Fruit fly (Drosophila melanogaster) whole organism, prepupa: ENCODE data around the gene GATAe.

Experiments
- CG1621 ChIP-seq: fragments of 200-800 bp; sonication (Bioruptor generic); optimal IDR thresholded peaks from 3 replicates; lab custom pipeline; 2018; ENCODE audit warnings: missing biosample characterization, mild to moderate bottlenecking, missing genetic modification characterization
- Eip93F ChIP-seq: fragments of 200-800 bp; sonication (Bioruptor generic); optimal IDR thresholded peaks from 2 replicates; lab custom pipeline; 2016; ENCODE audit warnings: missing biosample characterization, mild to moderate bottlenecking, missing genetic modification characterization
- acj6 ChIP-seq: fragments of 200-800 bp; sonication (Bioruptor generic); optimal IDR thresholded peaks from 3 replicates; lab custom pipeline; 2016; ENCODE audit warnings: missing biosample characterization, missing genetic modification characterization
- cyc ChIP-seq: fragments of 200-800 bp; sonication (Bioruptor generic); optimal IDR thresholded peaks from 3 replicates; lab custom pipeline; 2016; ENCODE audit warnings: missing biosample characterization, missing genetic modification characterization

DNA sequence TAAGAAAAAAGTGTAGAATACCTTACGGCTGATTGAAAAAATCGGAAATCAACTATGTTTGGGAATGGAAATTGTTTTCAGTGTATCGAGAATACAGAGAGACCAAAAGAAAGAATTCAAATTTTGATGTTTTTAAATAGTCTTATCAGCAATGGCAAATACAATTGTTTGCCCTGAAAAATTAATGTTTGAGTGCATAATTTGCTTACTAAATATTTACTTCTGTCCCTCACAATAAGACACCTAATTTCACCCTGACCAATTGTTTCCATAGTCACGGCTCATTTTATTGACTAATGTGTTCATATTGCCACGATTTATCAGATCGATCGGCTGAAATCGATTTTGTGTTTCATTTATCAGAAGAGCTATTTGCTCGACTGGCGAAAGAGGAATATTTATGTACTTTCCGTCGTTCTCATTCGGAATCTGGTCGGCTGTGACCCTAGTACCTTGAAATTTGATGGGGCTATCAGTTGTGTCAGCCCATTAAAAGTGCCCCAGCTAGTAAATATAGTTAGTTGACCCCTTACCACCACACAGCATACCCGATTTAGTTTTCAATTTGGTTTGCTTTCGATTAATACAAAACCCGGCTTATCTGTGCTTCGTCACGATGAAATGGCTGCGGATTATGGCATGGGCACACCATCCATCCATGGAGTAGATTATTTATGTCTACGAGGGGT lies 25.2 kb upstream of the GATAe start:
- no peak for TF ChIP-seq Eip93F (GFP tag; lab: Kevin White, UChicago)
- TF ChIP-seq cyc (GFP tag; lab: Kevin White, UChicago): no peak
- TF ChIP-seq CG1621 (tag; lab: Kevin White, UChicago): no peak
- TF ChIP-seq acj6 (GFP tag; lab: Kevin White, UChicago): no peak
